Worm (Caenorhabditis elegans) whole organism, young adult: ENCODE results near the gene clec-169.

Source experiments
- B0019.2 ChIP-seq: fragments of 200-800 bp; sonication (Bioruptor generic); conservative IDR thresholded peaks from 2 replicates; pipeline ENCODE4 v1.3.6; 2022; ENCODE audit warnings: missing genetic modification reagents, missing genetic modification characterization, missing compliant biosample characterization
- B0035.1 ChIP-seq: sonication (generic microtip); optimal IDR thresholded peaks from 2 replicates; lab custom pipeline; 2016; ENCODE audit warnings: missing genetic modification characterization, mild to moderate bottlenecking, missing compliant biosample characterization, missing genotype, missing genetic modification reagents
- B0336.3 ChIP-seq: fragments of 200-800 bp; sonication (Bioruptor generic); IDR thresholded peaks from 2 replicates; pipeline ENCODE4 v1.3.6; 2022; ENCODE audit warnings: missing genetic modification characterization, missing compliant biosample characterization
- C06A6.2 ChIP-seq: fragments of 200-800 bp; sonication (Bioruptor generic); conservative IDR thresholded peaks from 2 replicates; pipeline ENCODE4 v1.3.6; 2022; ENCODE audit warnings: missing genetic modification characterization, missing compliant biosample characterization
- C17E4.6 ChIP-seq: fragments of 200-800 bp; sonication (Bioruptor generic); IDR thresholded peaks from 2 replicates; pipeline ENCODE4 v1.3.6; 2022; ENCODE audit warnings: missing genetic modification reagents, missing genetic modification characterization, missing compliant biosample characterization
- F10E7.11 ChIP-seq: sonication (generic microtip); optimal IDR thresholded peaks from 2 replicates; lab custom pipeline; 2017; ENCODE audit warnings: mild to moderate bottlenecking, missing genetic modification characterization, moderate library complexity, missing compliant biosample characterization
- F23B12.7 ChIP-seq: sonication (generic microtip); optimal IDR thresholded peaks from 2 replicates; lab custom pipeline; 2017; ENCODE audit warnings: missing genetic modification characterization, mild to moderate bottlenecking, missing compliant biosample characterization, antibody characterized with exemption, moderate library complexity; ENCODE audit not compliant: insufficient read depth
- F52B5.7 ChIP-seq: sonication (generic microtip); optimal IDR thresholded peaks from 2 replicates; lab custom pipeline; 2016; ENCODE audit warnings: mild to moderate bottlenecking, missing genetic modification characterization, missing compliant biosample characterization
- F55B11.4 ChIP-seq: sonication (generic microtip); optimal IDR thresholded peaks from 2 replicates; lab custom pipeline; 2016; ENCODE audit warnings: missing compliant biosample characterization, missing genetic modification characterization, borderline replicate concordance; ENCODE audit not compliant: insufficient read depth
- T26A5.8 ChIP-seq: sonication (generic microtip); optimal IDR thresholded peaks from 2 replicates; lab custom pipeline; 2016; ENCODE audit warnings: missing genetic modification characterization, missing compliant biosample characterization
- Y56A3A.18 ChIP-seq: fragments of 200-800 bp; sonication (Bioruptor generic); IDR thresholded peaks from 2 replicates; pipeline ENCODE4 v1.3.6; 2022; ENCODE audit warnings: missing genetic modification reagents, missing genetic modification characterization, missing compliant biosample characterization
- Y67H2A.10 ChIP-seq: fragments of 200-800 bp; sonication (Bioruptor generic); conservative IDR thresholded peaks from 2 replicates; pipeline ENCODE4 v1.3.6; 2022; ENCODE audit warnings: missing genetic modification reagents, missing genetic modification characterization, missing compliant biosample characterization
- akir-1 ChIP-seq: fragments of 200-800 bp; sonication (Bioruptor generic); optimal IDR thresholded peaks from 2 replicates; lab custom pipeline; 2018; ENCODE audit warnings: mild to moderate bottlenecking, missing genetic modification characterization, moderate library complexity, missing compliant biosample characterization
- aptf-3 ChIP-seq: fragments of 200-800 bp; sonication (Bioruptor generic); IDR thresholded peaks from 2 replicates; pipeline ENCODE4 v1.3.6; 2022; ENCODE audit warnings: missing genetic modification characterization, missing compliant biosample characterization
- atf-7 ChIP-seq: sonication (generic microtip); optimal IDR thresholded peaks from 2 replicates; lab custom pipeline; 2017; ENCODE audit warnings: mild to moderate bottlenecking, missing genetic modification characterization, missing compliant biosample characterization
- attf-3 ChIP-seq: fragments of 200-800 bp; sonication (Bioruptor generic); conservative IDR thresholded peaks from 2 replicates; pipeline ENCODE4 v1.3.6; 2022; ENCODE audit warnings: missing genetic modification reagents, missing genetic modification characterization, missing compliant biosample characterization
- cebp-1 ChIP-seq, 2 experiments: fragments of 200-800 bp in 1 of 2; sonication (Bioruptor generic) in 1 of 2; sonication (generic microtip) in 1 of 2; IDR thresholded peaks in 1 of 2; optimal IDR thresholded peaks in 1 of 2; 2 replicates each; pipeline versions ENCODE4 v1.3.6 to Lab custom; 2017 to 2022; ENCODE audit warnings: missing compliant biosample characterization in 2 of 2, missing genetic modification characterization in 2 of 2, mild to moderate bottlenecking in 1 of 2, missing genetic modification reagents in 1 of 2, moderate library complexity in 1 of 2
- ceh-40 ChIP-seq: fragments of 200-800 bp; sonication (Bioruptor generic); IDR thresholded peaks from 2 replicates; pipeline ENCODE4 v1.3.6; 2022; ENCODE audit warnings: missing genetic modification characterization, missing compliant biosample characterization
- dox-1 ChIP-seq: fragments of 200-800 bp; sonication (Bioruptor generic); IDR thresholded peaks from 2 replicates; pipeline ENCODE4 v1.3.6; 2022; ENCODE audit warnings: missing genetic modification reagents, missing genetic modification characterization, missing compliant biosample characterization
- egl-44 ChIP-seq: fragments of 200-800 bp; sonication (Bioruptor generic); IDR thresholded peaks from 2 replicates; pipeline ENCODE4 v1.3.6; 2022; ENCODE audit warnings: missing genetic modification reagents, missing genetic modification characterization, missing compliant biosample characterization
- egrh-3 ChIP-seq: fragments of 200-800 bp; sonication (Bioruptor generic); IDR thresholded peaks from 2 replicates; pipeline ENCODE4 v1.3.6; 2022; ENCODE audit warnings: missing genetic modification reagents, missing genetic modification characterization, missing compliant biosample characterization
- hmg-20 ChIP-seq: fragments of 200-800 bp; sonication (Bioruptor generic); IDR thresholded peaks from 2 replicates; pipeline ENCODE4 v1.3.6; 2022; ENCODE audit warnings: missing genetic modification reagents, missing genetic modification characterization, missing compliant biosample characterization
- hsf-1 ChIP-seq: fragments of 200-800 bp; sonication (Bioruptor generic); IDR thresholded peaks from 2 replicates; pipeline ENCODE4 v1.3.6; 2022; ENCODE audit warnings: missing genetic modification reagents, missing genetic modification characterization, missing compliant biosample characterization
- lag-1 ChIP-seq: fragments of 200-800 bp; sonication (Bioruptor generic); IDR thresholded peaks from 2 replicates; pipeline ENCODE4 v1.3.6; 2022; ENCODE audit warnings: missing genetic modification reagents, missing genetic modification characterization, missing compliant biosample characterization
- let-526 ChIP-seq: fragments of 200-800 bp; sonication (Bioruptor generic); IDR thresholded peaks from 2 replicates; pipeline ENCODE4 v1.3.6; 2022; ENCODE audit warnings: missing genetic modification reagents, missing genetic modification characterization, missing compliant biosample characterization
- lin-35 ChIP-seq, 3 experiments: fragments of 150-350 bp in 2 of 3; sonication (generic microtip) in 1 of 3; optimal IDR thresholded peaks; 2 replicates each; lab custom pipeline; 2014 to 2018; ENCODE audit warnings: missing biosample characterization in 3 of 3, missing genetic modification characterization in 3 of 3, missing genetic modification reagents in 3 of 3
- lir-1 ChIP-seq: fragments of 200-800 bp; sonication (Bioruptor generic); conservative IDR thresholded peaks from 2 replicates; pipeline ENCODE4 v1.3.6; 2022; ENCODE audit warnings: missing genetic modification reagents, missing genetic modification characterization, missing compliant biosample characterization
- lsl-1 ChIP-seq: fragments of 200-800 bp; sonication (Bioruptor generic); optimal IDR thresholded peaks from 2 replicates; lab custom pipeline; 2018; ENCODE audit warnings: mild to moderate bottlenecking, missing genetic modification characterization, moderate library complexity, missing compliant biosample characterization
- madf-10 ChIP-seq: sonication (generic microtip); optimal IDR thresholded peaks from 2 replicates; lab custom pipeline; 2016; ENCODE audit warnings: mild to moderate bottlenecking, missing genetic modification characterization, missing compliant biosample characterization
- mcd-1 ChIP-seq: fragments of 200-800 bp; sonication (Bioruptor generic); IDR thresholded peaks from 2 replicates; pipeline ENCODE4 v1.3.6; 2022; ENCODE audit warnings: missing genetic modification reagents, missing genetic modification characterization, missing compliant biosample characterization
- nfya-1 ChIP-seq: sonication (generic microtip); optimal IDR thresholded peaks from 2 replicates; lab custom pipeline; 2017; ENCODE audit warnings: antibody characterized with exemption, missing compliant biosample characterization, missing genetic modification characterization, borderline replicate concordance; ENCODE audit not compliant: insufficient read depth
- nhr-179 ChIP-seq: sonication (generic microtip); optimal IDR thresholded peaks from 2 replicates; lab custom pipeline; 2016; ENCODE audit warnings: mild to moderate bottlenecking, missing genetic modification characterization, missing compliant biosample characterization
- nhr-80 ChIP-seq: sonication (generic microtip); optimal IDR thresholded peaks from 2 replicates; lab custom pipeline; 2016; ENCODE audit warnings: missing genetic modification characterization, missing compliant biosample characterization
- nhr-90 ChIP-seq: sonication (generic microtip); optimal IDR thresholded peaks from 2 replicates; lab custom pipeline; 2016; ENCODE audit warnings: missing genotype, mild to moderate bottlenecking, missing genetic modification characterization, missing compliant biosample characterization
- rcor-1 ChIP-seq: fragments of 200-800 bp; sonication (Bioruptor generic); IDR thresholded peaks from 2 replicates; pipeline ENCODE4 v1.3.6; 2022; ENCODE audit warnings: missing genetic modification reagents, missing genetic modification characterization, missing compliant biosample characterization
- sdz-38 ChIP-seq: sonication (generic microtip); optimal IDR thresholded peaks from 2 replicates; lab custom pipeline; 2016; ENCODE audit warnings: missing genotype, missing genetic modification characterization, missing compliant biosample characterization
- snpc-1.1 ChIP-seq: sonication (generic microtip); optimal IDR thresholded peaks from 2 replicates; lab custom pipeline; 2017; ENCODE audit warnings: missing genetic modification characterization, mild to moderate bottlenecking, missing compliant biosample characterization, antibody characterized with exemption, moderate library complexity, missing genotype, missing genetic modification reagents; ENCODE audit not compliant: insufficient read depth
- snpc-4 ChIP-seq, 5 experiments: fragments of 150-350 bp in 1 of 5; sonication (generic microtip) in 4 of 5; optimal IDR thresholded peaks; 2 replicates each; lab custom pipeline; 2014 to 2018; ENCODE audit warnings: missing genetic modification characterization in 5 of 5, missing biosample characterization in 3 of 5, antibody characterized with exemption in 2 of 5, mild to moderate bottlenecking in 2 of 5, missing compliant biosample characterization in 2 of 5, missing genotype in 2 of 5, moderate library complexity in 2 of 5, missing genetic modification reagents in 1 of 5
- somi-1 ChIP-seq: fragments of 200-800 bp; sonication (Bioruptor generic); optimal IDR thresholded peaks from 2 replicates; lab custom pipeline; 2018; ENCODE audit warnings: mild to moderate bottlenecking, missing genetic modification characterization, missing compliant biosample characterization
- sptf-2 ChIP-seq: fragments of 200-800 bp; sonication (Bioruptor generic); optimal IDR thresholded peaks from 2 replicates; lab custom pipeline; 2018; ENCODE audit warnings: mild to moderate bottlenecking, missing genetic modification characterization, missing compliant biosample characterization
- tlf-1 ChIP-seq: fragments of 200-800 bp; sonication (Bioruptor generic); optimal IDR thresholded peaks from 2 replicates; lab custom pipeline; 2018; ENCODE audit warnings: mild to moderate bottlenecking, missing genetic modification characterization, missing compliant biosample characterization
- unc-130 ChIP-seq: sonication (generic microtip); optimal IDR thresholded peaks from 2 replicates; lab custom pipeline; 2016; ENCODE audit warnings: missing genetic modification reagents, missing genetic modification characterization, missing compliant biosample characterization
- zfh-2 ChIP-seq: fragments of 200-800 bp; sonication (Bioruptor generic); conservative IDR thresholded peaks from 2 replicates; pipeline ENCODE4 v1.3.6; 2022; ENCODE audit warnings: missing genetic modification reagents, missing genetic modification characterization, missing compliant biosample characterization
- ztf-25 ChIP-seq: fragments of 200-800 bp; sonication (Bioruptor generic); IDR thresholded peaks from 2 replicates; pipeline ENCODE4 v1.3.6; 2022; ENCODE audit warnings: missing genetic modification reagents, missing genetic modification characterization, missing compliant biosample characterization
- ztf-3 ChIP-seq: fragments of 200-800 bp; sonication (Bioruptor generic); optimal IDR thresholded peaks from 2 replicates; lab custom pipeline; 2018; ENCODE audit warnings: mild to moderate bottlenecking, missing genetic modification characterization, missing compliant biosample characterization

clec-169 gene

ce11 chrIV:1261024-1261423, at the start of gene clec-169:
TSS of gene clec-169 (plus strand) at chrIV:1261324.
- no peak for TF ChIP-seq lin-35 (GFP tag; optimal IDR thresholded peaks at IDR 0.05; lab: Kevin White, UChicago)
- TF ChIP-seq lag-1 (GFP tag; lab: Robert Waterston, UW), result no peak
- TF ChIP-seq B0035.1, result no peak
- TF ChIP-seq ztf-3, result no peak
- TF ChIP-seq sdz-38 (tag; lab: Kevin White, UChicago), result no peak
- no peak for TF ChIP-seq F10E7.11 (tag; lab: Kevin White, UChicago)
- TF ChIP-seq B0019.2 (GFP tag; lab: Robert Waterston, UW), result no peak
- TF ChIP-seq B0336.3 (GFP tag; lab: Robert Waterston, UW), result no peak
- no peak for TF ChIP-seq ceh-40 (GFP tag; lab: Robert Waterston, UW)
- no peak for TF ChIP-seq nhr-90 (tag; lab: Kevin White, UChicago)
- TF ChIP-seq F52B5.7 (tag; lab: Kevin White, UChicago), result no peak
- no peak for TF ChIP-seq atf-7 (tag; lab: Kevin White, UChicago)
- TF ChIP-seq tlf-1 (GFP tag; lab: Kevin White, UChicago), result no peak
- no peak for TF ChIP-seq C17E4.6 (GFP tag; lab: Robert Waterston, UW)
- no peak for TF ChIP-seq Y56A3A.18

ce11 chrIV:1211902-1212301, 49.2 kb upstream of the clec-169 start:
- TF ChIP-seq mcd-1 (GFP tag; lab: Robert Waterston, UW), result no peak
- TF ChIP-seq egrh-3 (GFP tag; lab: Robert Waterston, UW), result 0 out of 2 replicates have a peak, but pooled peaks have one; percentile 23
- TF ChIP-seq tlf-1 (GFP tag; lab: Kevin White, UChicago), result no peak
- no peak for TF ChIP-seq egl-44
- no peak for TF ChIP-seq F23B12.7 (tag; lab: Kevin White, UChicago)
- TF ChIP-seq hsf-1 (GFP tag; lab: Robert Waterston, UW), result no peak
- TF ChIP-seq aptf-3, result no peak
- TF ChIP-seq zfh-2, result peak; percentile 69; the same call in 1 of the 2 replicates
- no peak for TF ChIP-seq ztf-25
- TF ChIP-seq lir-1, result no peak
- peak; percentile 51 for TF ChIP-seq dox-1 (GFP tag; lab: Robert Waterston, UW)
- TF ChIP-seq F55B11.4 (tag; lab: Kevin White, UChicago), result no peak
- TF ChIP-seq sptf-2, result no peak
- no peak for TF ChIP-seq ztf-3
- peak; percentile 73 for TF ChIP-seq nhr-80 (tag; lab: Kevin White, UChicago)
- no peak for TF ChIP-seq attf-3
- no peak for TF ChIP-seq nfya-1
- TF ChIP-seq C06A6.2 (GFP tag; lab: Robert Waterston, UW), result no peak
- no peak for TF ChIP-seq Y67H2A.10
- no peak for TF ChIP-seq hmg-20 (GFP tag; lab: Robert Waterston, UW)
- TF ChIP-seq unc-130 (GFP tag; lab: Kevin White, UChicago), result no peak
- TF ChIP-seq B0336.3 (GFP tag; lab: Robert Waterston, UW), result no peak
- TF ChIP-seq nhr-179 (tag; lab: Kevin White, UChicago), result no peak
- TF ChIP-seq snpc-1.1 (tag; lab: Kevin White, UChicago), result no peak
- no peak for TF ChIP-seq rcor-1 (GFP tag; lab: Robert Waterston, UW)
- TF ChIP-seq snpc-4 (GFP tag; optimal IDR thresholded peaks at IDR 0.05; lab: Kevin White, UChicago), result no peak
- peak in 1 of 4 experiments; percentile 81 for TF ChIP-seq snpc-4 (tag; optimal IDR thresholded peaks at IDR 0.05; lab: Kevin White, UChicago)
- no peak for TF ChIP-seq madf-10 (tag; lab: Kevin White, UChicago)
- no peak for TF ChIP-seq lsl-1 (GFP tag; lab: Kevin White, UChicago)
- no peak for TF ChIP-seq akir-1 (GFP tag; lab: Kevin White, UChicago)
- no peak for TF ChIP-seq let-526 (GFP tag; lab: Robert Waterston, UW)
- TF ChIP-seq cebp-1 (GFP tag; IDR thresholded peaks at IDR 0.05; lab: Robert Waterston, UW), result no peak
- no peak for TF ChIP-seq cebp-1 (tag; optimal IDR thresholded peaks at IDR 0.05; lab: Kevin White, UChicago)
- TF ChIP-seq somi-1 (GFP tag; lab: Kevin White, UChicago), result no peak
- no peak for TF ChIP-seq C17E4.6 (GFP tag; lab: Robert Waterston, UW)
- TF ChIP-seq T26A5.8 (tag; lab: Kevin White, UChicago), result no peak
- no peak for TF ChIP-seq Y56A3A.18
